Fruit fly (Drosophila melanogaster) whole organism, embryonic: ENCODE results near the gene rho-4.

Experiments
- Atf3 ChIP-seq: fragments of 200-800 bp; sonication (Bioruptor generic); optimal IDR thresholded peaks from 3 replicates; lab custom pipeline; 2016; ENCODE audit warnings: missing biosample characterization, missing genetic modification characterization
- CG10274 ChIP-seq: fragments of 200-800 bp; sonication (Bioruptor generic); optimal IDR thresholded peaks from 3 replicates; lab custom pipeline; 2017; ENCODE audit warnings: missing biosample characterization, mild to moderate bottlenecking, missing genetic modification characterization
- CG10321 ChIP-seq: fragments of 200-800 bp; sonication (Bioruptor generic); IDR thresholded peaks from 2 replicates; pipeline ENCODE4 v1.3.6; 2022; ENCODE audit warnings: missing biosample characterization, missing genetic modification characterization
- CG10431 ChIP-seq: fragments of 200-800 bp; sonication (Bioruptor generic); optimal IDR thresholded peaks from 3 replicates; lab custom pipeline; 2018; ENCODE audit warnings: missing biosample characterization, mild to moderate bottlenecking, missing genetic modification characterization
- CG11456 ChIP-seq: fragments of 200-800 bp; sonication (Bioruptor generic); IDR thresholded peaks from 3 replicates; pipeline ENCODE4 v1.3.6; 2022; ENCODE audit warnings: missing biosample characterization, missing genetic modification characterization
- CG11695 ChIP-seq: fragments of 200-800 bp; sonication (Bioruptor generic); IDR thresholded peaks from 3 replicates; pipeline ENCODE4 v1.3.6; 2022; ENCODE audit warnings: missing biosample characterization, missing genetic modification characterization
- CG12219 ChIP-seq: fragments of 200-800 bp; sonication (Bioruptor generic); optimal IDR thresholded peaks from 3 replicates; lab custom pipeline; 2018; ENCODE audit warnings: missing biosample characterization, mild to moderate bottlenecking, missing genetic modification characterization
- CG12299 ChIP-seq: fragments of 200-800 bp; sonication (Bioruptor generic); optimal IDR thresholded peaks from 2 replicates; lab custom pipeline; 2018; ENCODE audit warnings: missing biosample characterization, mild to moderate bottlenecking, missing genetic modification characterization
- CG13894 ChIP-seq: fragments of 200-800 bp; sonication (Bioruptor generic); optimal IDR thresholded peaks from 3 replicates; lab custom pipeline; 2018; ENCODE audit warnings: missing biosample characterization, mild to moderate bottlenecking, missing genetic modification characterization, moderate library complexity
- CG14860 ChIP-seq: fragments of 200-800 bp; sonication (Bioruptor generic); IDR thresholded peaks from 3 replicates; pipeline ENCODE4 v1.3.6; 2022; ENCODE audit warnings: missing biosample characterization, missing genetic modification characterization; ENCODE audit not compliant: partially characterized antibody
- CG17328 ChIP-seq: fragments of 200-800 bp; sonication (Bioruptor generic); IDR thresholded peaks from 2 replicates; pipeline ENCODE4 v1.3.6; 2022; ENCODE audit warnings: missing biosample characterization, missing genetic modification characterization
- CG17912 ChIP-seq: fragments of 200-800 bp; sonication (Bioruptor generic); optimal IDR thresholded peaks from 2 replicates; lab custom pipeline; 2018; ENCODE audit warnings: missing biosample characterization, mild to moderate bottlenecking, missing genetic modification characterization
- CG1792 ChIP-seq: fragments of 200-800 bp; sonication (Bioruptor generic); optimal IDR thresholded peaks from 2 replicates; lab custom pipeline; 2016; ENCODE audit warnings: missing biosample characterization, missing genetic modification characterization
- CG18011 ChIP-seq: fragments of 200-800 bp; sonication (Bioruptor generic); optimal IDR thresholded peaks from 2 replicates; lab custom pipeline; 2017; ENCODE audit warnings: missing biosample characterization, missing genetic modification characterization, mild to moderate bottlenecking, moderate library complexity, missing genotype
- CG18599 ChIP-seq: fragments of 200-800 bp; sonication (Bioruptor generic); optimal IDR thresholded peaks from 3 replicates; lab custom pipeline; 2017; ENCODE audit warnings: missing biosample characterization, missing genetic modification characterization, mild to moderate bottlenecking, moderate library complexity, missing genetic modification reagents
- CG3163 ChIP-seq: fragments of 200-800 bp; sonication (Bioruptor generic); optimal IDR thresholded peaks from 3 replicates; lab custom pipeline; 2016; ENCODE audit warnings: missing biosample characterization, missing genetic modification characterization
- CG3281 ChIP-seq: fragments of 200-800 bp; sonication (Bioruptor generic); optimal IDR thresholded peaks from 3 replicates; lab custom pipeline; 2017; ENCODE audit warnings: missing biosample characterization, mild to moderate bottlenecking, missing genetic modification characterization
- CG33213 ChIP-seq: fragments of 200-800 bp; sonication (Bioruptor generic); optimal IDR thresholded peaks from 3 replicates; lab custom pipeline; 2016; ENCODE audit warnings: missing biosample characterization, missing genetic modification characterization
- CG3407 ChIP-seq: fragments of 200-800 bp; sonication (Bioruptor generic); optimal IDR thresholded peaks from 2 replicates; lab custom pipeline; 2018; ENCODE audit warnings: missing biosample characterization, mild to moderate bottlenecking, missing genetic modification characterization
- CG6175 ChIP-seq: fragments of 200-800 bp; sonication (Bioruptor generic); IDR thresholded peaks from 3 replicates; pipeline ENCODE4 v1.3.6; 2022; ENCODE audit warnings: missing biosample characterization, missing genetic modification characterization
- CG6654 ChIP-seq: fragments of 200-800 bp; sonication (Bioruptor generic); optimal IDR thresholded peaks from 2 replicates; lab custom pipeline; 2017; ENCODE audit warnings: missing biosample characterization, mild to moderate bottlenecking, missing genetic modification characterization
- CG6854 ChIP-seq: fragments of 200-800 bp; sonication (Bioruptor generic); optimal IDR thresholded peaks from 3 replicates; lab custom pipeline; 2017; ENCODE audit warnings: missing biosample characterization, mild to moderate bottlenecking, missing genetic modification characterization
- CG7357 ChIP-seq: fragments of 200-800 bp; sonication (Bioruptor generic); IDR thresholded peaks from 3 replicates; pipeline ENCODE4 v1.3.6; 2022; ENCODE audit warnings: missing biosample characterization, missing genetic modification characterization
- CG7372 ChIP-seq: fragments of 200-800 bp; sonication (Bioruptor generic); IDR thresholded peaks from 2 replicates; pipeline ENCODE4 v1.3.6; 2022; ENCODE audit warnings: missing biosample characterization, missing genetic modification characterization
- CG7987 ChIP-seq: fragments of 200-800 bp; sonication (Bioruptor generic); optimal IDR thresholded peaks from 2 replicates; lab custom pipeline; 2018; ENCODE audit warnings: missing biosample characterization, mild to moderate bottlenecking, missing genetic modification characterization, moderate library complexity
- CTCF ChIP-seq: fragments of 200-800 bp; sonication (Bioruptor generic); optimal IDR thresholded peaks from 2 replicates; lab custom pipeline; 2017; ENCODE audit warnings: missing biosample characterization, mild to moderate bottlenecking, missing genetic modification characterization, moderate library complexity
- D19A ChIP-seq: fragments of 200-800 bp; optimal IDR thresholded peaks from 3 replicates; lab custom pipeline; 2019; ENCODE audit warnings: missing biosample characterization, mild to moderate bottlenecking, missing genetic modification characterization, moderate library complexity
- Fer2 ChIP-seq: fragments of 200-800 bp; sonication (Bioruptor generic); optimal IDR thresholded peaks from 2 replicates; lab custom pipeline; 2018; ENCODE audit warnings: missing biosample characterization, mild to moderate bottlenecking, missing genetic modification characterization, moderate library complexity
- Hr39 ChIP-seq: fragments of >200 bp; optimal IDR thresholded peaks from 2 replicates; lab custom pipeline; 2017
- Mes4 ChIP-seq: fragments of 200-800 bp; sonication (Bioruptor generic); optimal IDR thresholded peaks from 2 replicates; lab custom pipeline; 2016; ENCODE audit warnings: missing biosample characterization, missing genetic modification characterization
- NK7.1 ChIP-seq: fragments of 200-800 bp; sonication (Bioruptor generic); optimal IDR thresholded peaks from 3 replicates; lab custom pipeline; 2016; ENCODE audit warnings: missing biosample characterization, missing genetic modification characterization
- Nf-YC ChIP-seq: fragments of 200-800 bp; optimal IDR thresholded peaks from 3 replicates; lab custom pipeline; 2019; ENCODE audit warnings: missing biosample characterization, mild to moderate bottlenecking, missing genetic modification characterization, moderate library complexity
- Sox102F ChIP-seq: fragments of 200-800 bp; sonication (Bioruptor generic); optimal IDR thresholded peaks from 2 replicates; lab custom pipeline; 2018; ENCODE audit warnings: missing biosample characterization, mild to moderate bottlenecking, missing genetic modification characterization, moderate library complexity
- ab ChIP-seq: fragments of 200-800 bp; sonication (Bioruptor generic); optimal IDR thresholded peaks from 2 replicates; lab custom pipeline; 2016; ENCODE audit warnings: missing biosample characterization, missing genetic modification characterization
- ash1 ChIP-seq: fragments of 200-800 bp; sonication (Bioruptor generic); optimal IDR thresholded peaks from 2 replicates; lab custom pipeline; 2018; ENCODE audit warnings: missing biosample characterization, mild to moderate bottlenecking, missing genetic modification characterization
- cas ChIP-seq: fragments of 200-800 bp; sonication (Bioruptor generic); IDR thresholded peaks from 2 replicates; pipeline ENCODE4 v1.3.6; 2022; ENCODE audit warnings: missing biosample characterization, missing genetic modification characterization
- chm ChIP-seq: fragments of 200-800 bp; sonication (Bioruptor generic); IDR thresholded peaks from 2 replicates; pipeline ENCODE4 v1.3.6; 2022; ENCODE audit warnings: missing biosample characterization, missing genetic modification characterization
- dmrt99B ChIP-seq: fragments of 200-800 bp; sonication (Bioruptor generic); optimal IDR thresholded peaks from 2 replicates; lab custom pipeline; 2018; ENCODE audit warnings: missing biosample characterization, mild to moderate bottlenecking, missing genetic modification characterization, moderate library complexity
- gce ChIP-seq: fragments of 200-800 bp; sonication (Bioruptor generic); IDR thresholded peaks from 3 replicates; pipeline ENCODE4 v1.3.6; 2022; ENCODE audit warnings: missing biosample characterization, missing genetic modification characterization
- gcm2 ChIP-seq: fragments of 200-800 bp; sonication (Bioruptor generic); optimal IDR thresholded peaks from 2 replicates; lab custom pipeline; 2016; ENCODE audit warnings: missing biosample characterization, missing genetic modification characterization
- lilli ChIP-seq: fragments of 200-800 bp; sonication (Bioruptor generic); optimal IDR thresholded peaks from 3 replicates; lab custom pipeline; 2016; ENCODE audit warnings: missing biosample characterization, missing genetic modification characterization
- nerfin-1 ChIP-seq: fragments of 200-800 bp; sonication (Bioruptor generic); optimal IDR thresholded peaks from 3 replicates; lab custom pipeline; 2019; ENCODE audit warnings: missing biosample characterization, mild to moderate bottlenecking, missing genetic modification characterization, moderate library complexity
- psq ChIP-seq: fragments of 200-800 bp; sonication (Bioruptor generic); optimal IDR thresholded peaks from 2 replicates; lab custom pipeline; 2017; ENCODE audit warnings: missing biosample characterization, missing genetic modification characterization
- pum ChIP-seq: fragments of 200-800 bp; sonication (Bioruptor generic); optimal IDR thresholded peaks from 2 replicates; lab custom pipeline; 2016; ENCODE audit warnings: missing biosample characterization, missing genetic modification characterization
- ro ChIP-seq: fragments of 200-800 bp; sonication (Bioruptor generic); IDR thresholded peaks from 2 replicates; pipeline ENCODE4 v1.3.6; 2022; ENCODE audit warnings: missing biosample characterization, missing genetic modification characterization
- sima ChIP-seq: fragments of 200-800 bp; sonication (Bioruptor generic); optimal IDR thresholded peaks from 2 replicates; lab custom pipeline; 2016; ENCODE audit warnings: missing biosample characterization, missing genetic modification characterization
- so ChIP-seq: fragments of 200-800 bp; sonication (Bioruptor generic); IDR thresholded peaks from 3 replicates; pipeline ENCODE4 v1.3.6; 2022; ENCODE audit warnings: missing biosample characterization, missing genetic modification characterization
- sr ChIP-seq: fragments of 200-800 bp; sonication (Bioruptor generic); IDR thresholded peaks from 3 replicates; pipeline ENCODE4 v1.3.6; 2022; ENCODE audit warnings: missing biosample characterization, missing genetic modification characterization
- twi ChIP-seq: fragments of 200-800 bp; optimal IDR thresholded peaks from 2 replicates; lab custom pipeline; 2019; ENCODE audit warnings: missing biosample characterization, mild to moderate bottlenecking, missing genetic modification characterization, moderate library complexity
- zfh1 ChIP-seq: fragments of 200-800 bp; sonication (Bioruptor generic); IDR thresholded peaks from 3 replicates; pipeline ENCODE4 v1.3.6; 2022; ENCODE audit warnings: missing biosample characterization, missing genetic modification characterization

The rho-4 gene

dm6 chrX:11622649-11623425, 23.2 kb downstream of the rho-4 start (continued):
- peak; percentile 43 for TF ChIP-seq gcm2 (GFP tag; lab: Kevin White, UChicago)
- peak; percentile 49 for TF ChIP-seq Fer2 (tag; lab: Kevin White, UChicago)
- TF ChIP-seq dmrt99B (tag; lab: Kevin White, UChicago) = peak; percentile 81
- peak; percentile 50; the same call in 1 of the 2 replicates for TF ChIP-seq cas (GFP tag; lab: Robert Waterston, UW)
- TF ChIP-seq CG10321 (GFP tag; lab: Robert Waterston, UW) = peak; percentile 55
- TF ChIP-seq sima = no peak
- TF ChIP-seq CG18011 (GFP tag; lab: Kevin White, UChicago) = no peak
- TF ChIP-seq CG3163 (GFP tag; lab: Kevin White, UChicago) = peak; percentile 59
- no peak for TF ChIP-seq CG14860 (GFP tag; lab: Robert Waterston, UW)
- no peak; the same call in 1 of the 2 replicates for TF ChIP-seq chm
- peak; percentile 78 for TF ChIP-seq lilli
- no peak for TF ChIP-seq pum (GFP tag; lab: Kevin White, UChicago)
- peak; percentile 71; the same call in 2 of the 3 replicates for TF ChIP-seq CG11695 (GFP tag; lab: Robert Waterston, UW)
- TF ChIP-seq gce (GFP tag; lab: Robert Waterston, UW) = no peak
- TF ChIP-seq zfh1 (GFP tag; lab: Robert Waterston, UW) = peak; percentile 62; the same call in 1 of the 3 replicates
- TF ChIP-seq ro (GFP tag; lab: Robert Waterston, UW) = no peak
- peak; percentile 72 for TF ChIP-seq CG18599
- peak; percentile 18 for TF ChIP-seq CG13894 (tag; lab: Kevin White, UChicago)
- no peak for TF ChIP-seq CG6654
- TF ChIP-seq D19A (tag; lab: Kevin White, UChicago) = peak; percentile 37
- peak; percentile 79 for TF ChIP-seq Sox102F
- TF ChIP-seq Atf3 (GFP tag; lab: Kevin White, UChicago) = peak; percentile 58
- TF ChIP-seq CTCF (GFP tag; lab: Kevin White, UChicago) = peak; percentile 16
- TF ChIP-seq CG11456 (GFP tag; lab: Robert Waterston, UW) = peak; percentile 83
- TF ChIP-seq CG10274 (GFP tag; lab: Kevin White, UChicago) = peak; percentile 12
- TF ChIP-seq ash1 (GFP tag; lab: Kevin White, UChicago) = no peak
- TF ChIP-seq CG7372 = peak; percentile 59; the same call in 1 of the 2 replicates
- peak; percentile 16 for TF ChIP-seq CG1792

dm6 chrX:11628986-11629571, 29.4 kb downstream of the rho-4 start:
- no peak for TF ChIP-seq CG7987 (GFP tag; lab: Kevin White, UChicago)
- TF ChIP-seq CG12299 (tag; lab: Kevin White, UChicago) = no peak
- peak; percentile 29 for TF ChIP-seq psq (GFP tag; lab: Kevin White, UChicago)
- TF ChIP-seq Nf-YC (tag; lab: Kevin White, UChicago) = no peak
- no peak for TF ChIP-seq CG17912
- TF ChIP-seq NK7.1 (GFP tag; lab: Kevin White, UChicago) = peak; percentile 20
- peak; percentile 67 for TF ChIP-seq CG17328 (GFP tag; lab: Robert Waterston, UW)
- TF ChIP-seq sr (GFP tag; lab: Robert Waterston, UW) = no peak
- no peak for TF ChIP-seq CG14860 (GFP tag; lab: Robert Waterston, UW)
- peak; percentile 31 for TF ChIP-seq CG33213 (GFP tag; lab: Kevin White, UChicago)
- no peak for TF ChIP-seq CG3281 (GFP tag; lab: Kevin White, UChicago)
- TF ChIP-seq CG6175 (GFP tag; lab: Robert Waterston, UW) = no peak
- no peak; the same call in 2 of the 3 replicates for TF ChIP-seq so
- no peak for TF ChIP-seq Hr39 (lab: Kevin White, UChicago)
- no peak for TF ChIP-seq ab (GFP tag; lab: Kevin White, UChicago)
- peak; percentile 82 for TF ChIP-seq nerfin-1 (tag; lab: Kevin White, UChicago)
- TF ChIP-seq CG7357 (GFP tag; lab: Robert Waterston, UW) = no peak; the same call in 2 of the 3 replicates
- peak; percentile 47 for TF ChIP-seq CG3407 (GFP tag; lab: Kevin White, UChicago)
- TF ChIP-seq CG10431 = peak; percentile 1
- TF ChIP-seq CG12219 (GFP tag; lab: Kevin White, UChicago) = peak; percentile 17
- no peak for TF ChIP-seq CG6854
- peak; percentile 33 for TF ChIP-seq Mes4 (GFP tag; lab: Kevin White, UChicago)
- no peak for TF ChIP-seq twi
